Worm (Caenorhabditis elegans) whole organism, young adult: ENCODE measurements around the gene fbxa-182.

ENCODE experiments used
- C06A6.2 ChIP-seq: fragments of 200-800 bp; sonication (Bioruptor generic); conservative IDR thresholded peaks from 2 replicates; pipeline ENCODE4 v1.3.6; 2022; ENCODE audit warnings: missing genetic modification characterization, missing compliant biosample characterization
- F22D6.2 ChIP-seq: sonication (generic microtip); optimal IDR thresholded peaks from 2 replicates; lab custom pipeline; 2016; ENCODE audit warnings: mild to moderate bottlenecking, missing genetic modification characterization, missing compliant biosample characterization
- F23B12.7 ChIP-seq: sonication (generic microtip); optimal IDR thresholded peaks from 2 replicates; lab custom pipeline; 2017; ENCODE audit warnings: missing genetic modification characterization, mild to moderate bottlenecking, missing compliant biosample characterization, antibody characterized with exemption, moderate library complexity; ENCODE audit not compliant: insufficient read depth
- F52B5.7 ChIP-seq: sonication (generic microtip); optimal IDR thresholded peaks from 2 replicates; lab custom pipeline; 2016; ENCODE audit warnings: mild to moderate bottlenecking, missing genetic modification characterization, missing compliant biosample characterization
- F55B11.4 ChIP-seq: sonication (generic microtip); optimal IDR thresholded peaks from 2 replicates; lab custom pipeline; 2016; ENCODE audit warnings: missing compliant biosample characterization, missing genetic modification characterization, borderline replicate concordance; ENCODE audit not compliant: insufficient read depth
- Y53G8AR.9 ChIP-seq: fragments of 200-800 bp; sonication (Bioruptor generic); conservative IDR thresholded peaks from 2 replicates; pipeline ENCODE4 v1.3.6; 2022; ENCODE audit warnings: missing genetic modification reagents, missing genetic modification characterization, missing compliant biosample characterization
- Y67H2A.10 ChIP-seq: fragments of 200-800 bp; sonication (Bioruptor generic); conservative IDR thresholded peaks from 2 replicates; pipeline ENCODE4 v1.3.6; 2022; ENCODE audit warnings: missing genetic modification reagents, missing genetic modification characterization, missing compliant biosample characterization
- ama-1 ChIP-seq, 3 experiments: fragments of 150-350 bp in 1 of 3; sonication (generic microtip) in 2 of 3; optimal IDR thresholded peaks; 2 replicates each; lab custom pipeline; 2014 to 2018; ENCODE audit warnings: missing biosample characterization in 2 of 3, missing genetic modification characterization in 2 of 3, missing genetic modification reagents in 2 of 3
- atf-7 ChIP-seq: sonication (generic microtip); optimal IDR thresholded peaks from 2 replicates; lab custom pipeline; 2017; ENCODE audit warnings: mild to moderate bottlenecking, missing genetic modification characterization, missing compliant biosample characterization
- athp-1 ChIP-seq: sonication (generic microtip); optimal IDR thresholded peaks from 2 replicates; lab custom pipeline; 2017; ENCODE audit warnings: mild to moderate bottlenecking, missing genetic modification characterization, missing compliant biosample characterization
- attf-5 ChIP-seq: fragments of 200-800 bp; sonication (Bioruptor generic); optimal IDR thresholded peaks from 2 replicates; lab custom pipeline; 2018; ENCODE audit warnings: mild to moderate bottlenecking, missing genetic modification characterization, missing compliant biosample characterization
- ceh-27 ChIP-seq: fragments of 200-800 bp; sonication (Bioruptor generic); optimal IDR thresholded peaks from 2 replicates; lab custom pipeline; 2018; ENCODE audit warnings: mild to moderate bottlenecking, missing genetic modification characterization, moderate library complexity, missing compliant biosample characterization
- ceh-40 ChIP-seq: fragments of 200-800 bp; sonication (Bioruptor generic); IDR thresholded peaks from 2 replicates; pipeline ENCODE4 v1.3.6; 2022; ENCODE audit warnings: missing genetic modification characterization, missing compliant biosample characterization
- dox-1 ChIP-seq: fragments of 200-800 bp; sonication (Bioruptor generic); IDR thresholded peaks from 2 replicates; pipeline ENCODE4 v1.3.6; 2022; ENCODE audit warnings: missing genetic modification reagents, missing genetic modification characterization, missing compliant biosample characterization
- egl-44 ChIP-seq: fragments of 200-800 bp; sonication (Bioruptor generic); IDR thresholded peaks from 2 replicates; pipeline ENCODE4 v1.3.6; 2022; ENCODE audit warnings: missing genetic modification reagents, missing genetic modification characterization, missing compliant biosample characterization
- egrh-3 ChIP-seq: fragments of 200-800 bp; sonication (Bioruptor generic); IDR thresholded peaks from 2 replicates; pipeline ENCODE4 v1.3.6; 2022; ENCODE audit warnings: missing genetic modification reagents, missing genetic modification characterization, missing compliant biosample characterization
- ekl-4 ChIP-seq: fragments of 200-800 bp; sonication (Bioruptor generic); IDR thresholded peaks from 2 replicates; pipeline ENCODE4 v1.3.6; 2022; ENCODE audit warnings: missing genetic modification reagents, missing genetic modification characterization, missing compliant biosample characterization
- ets-4 ChIP-seq: fragments of 200-800 bp; sonication (Bioruptor generic); optimal IDR thresholded peaks from 2 replicates; lab custom pipeline; 2018; ENCODE audit warnings: mild to moderate bottlenecking, missing genetic modification characterization, missing compliant biosample characterization
- gei-17 ChIP-seq: fragments of 200-800 bp; sonication (Bioruptor generic); optimal IDR thresholded peaks from 2 replicates; lab custom pipeline; 2018; ENCODE audit warnings: mild to moderate bottlenecking, missing genetic modification characterization, missing compliant biosample characterization
- hlh-12 ChIP-seq: sonication (generic microtip); optimal IDR thresholded peaks from 2 replicates; lab custom pipeline; 2016; ENCODE audit warnings: missing genetic modification characterization, missing compliant biosample characterization
- hlh-26 ChIP-seq: fragments of 200-800 bp; sonication (Bioruptor generic); conservative IDR thresholded peaks from 2 replicates; pipeline ENCODE4 v1.3.6; 2022; ENCODE audit warnings: missing genetic modification reagents, missing genetic modification characterization, missing compliant biosample characterization
- hmg-1.2 ChIP-seq: fragments of 200-800 bp; sonication (Bioruptor generic); IDR thresholded peaks from 2 replicates; pipeline ENCODE4 v1.3.6; 2022; ENCODE audit warnings: missing genetic modification reagents, missing genetic modification characterization, missing compliant biosample characterization
- hrde-1 ChIP-seq: sonication (generic microtip); optimal IDR thresholded peaks from 2 replicates; lab custom pipeline; 2016; ENCODE audit warnings: missing genetic modification characterization, mild to moderate bottlenecking, missing compliant biosample characterization, moderate library complexity, missing genotype, missing genetic modification reagents, borderline replicate concordance
- lag-1 ChIP-seq: fragments of 200-800 bp; sonication (Bioruptor generic); IDR thresholded peaks from 2 replicates; pipeline ENCODE4 v1.3.6; 2022; ENCODE audit warnings: missing genetic modification reagents, missing genetic modification characterization, missing compliant biosample characterization
- let-607 ChIP-seq, 2 experiments: fragments of 200-800 bp in 1 of 2; sonication (Bioruptor generic) in 1 of 2; sonication (generic microtip) in 1 of 2; optimal IDR thresholded peaks; 2 replicates each; lab custom pipeline; 2016 to 2018; ENCODE audit warnings: mild to moderate bottlenecking in 2 of 2, missing compliant biosample characterization in 2 of 2, missing genetic modification characterization in 2 of 2, moderate library complexity in 2 of 2, missing genotype in 1 of 2
- lin-35 ChIP-seq, 3 experiments: fragments of 150-350 bp in 2 of 3; sonication (generic microtip) in 1 of 3; optimal IDR thresholded peaks; 2 replicates each; lab custom pipeline; 2014 to 2018; ENCODE audit warnings: missing biosample characterization in 3 of 3, missing genetic modification characterization in 3 of 3, missing genetic modification reagents in 3 of 3
- lir-1 ChIP-seq: fragments of 200-800 bp; sonication (Bioruptor generic); conservative IDR thresholded peaks from 2 replicates; pipeline ENCODE4 v1.3.6; 2022; ENCODE audit warnings: missing genetic modification reagents, missing genetic modification characterization, missing compliant biosample characterization
- lsy-27 ChIP-seq: sonication (generic microtip); optimal IDR thresholded peaks from 2 replicates; lab custom pipeline; 2017; ENCODE audit warnings: missing genetic modification characterization, mild to moderate bottlenecking, missing compliant biosample characterization, antibody characterized with exemption, missing genotype, borderline replicate concordance; ENCODE audit not compliant: insufficient read depth
- madf-10 ChIP-seq: sonication (generic microtip); optimal IDR thresholded peaks from 2 replicates; lab custom pipeline; 2016; ENCODE audit warnings: mild to moderate bottlenecking, missing genetic modification characterization, missing compliant biosample characterization
- nfya-1 ChIP-seq: sonication (generic microtip); optimal IDR thresholded peaks from 2 replicates; lab custom pipeline; 2017; ENCODE audit warnings: antibody characterized with exemption, missing compliant biosample characterization, missing genetic modification characterization, borderline replicate concordance; ENCODE audit not compliant: insufficient read depth
- nfyb-1 ChIP-seq: fragments of 200-800 bp; sonication (Bioruptor generic); IDR thresholded peaks from 2 replicates; pipeline ENCODE4 v1.3.6; 2022; ENCODE audit warnings: missing genetic modification reagents, missing genetic modification characterization, missing compliant biosample characterization
- nhr-90 ChIP-seq: sonication (generic microtip); optimal IDR thresholded peaks from 2 replicates; lab custom pipeline; 2016; ENCODE audit warnings: missing genotype, mild to moderate bottlenecking, missing genetic modification characterization, missing compliant biosample characterization
- pbrm-1 ChIP-seq: fragments of 200-800 bp; sonication (Bioruptor generic); IDR thresholded peaks from 2 replicates; pipeline ENCODE4 v1.3.6; 2022; ENCODE audit warnings: missing genetic modification reagents, missing genetic modification characterization, missing compliant biosample characterization
- pha-4 ChIP-seq: fragments of 150-350 bp; sonication (generic microtip); optimal IDR thresholded peaks from 2 replicates; lab custom pipeline; 2014; ENCODE audit warnings: missing biosample characterization, missing genetic modification reagents, missing genetic modification characterization
- sdz-38 ChIP-seq: sonication (generic microtip); optimal IDR thresholded peaks from 2 replicates; lab custom pipeline; 2016; ENCODE audit warnings: missing genotype, missing genetic modification characterization, missing compliant biosample characterization
- snpc-4 ChIP-seq, 5 experiments: fragments of 150-350 bp in 1 of 5; sonication (generic microtip) in 4 of 5; optimal IDR thresholded peaks; 2 replicates each; lab custom pipeline; 2014 to 2018; ENCODE audit warnings: missing genetic modification characterization in 5 of 5, missing biosample characterization in 3 of 5, antibody characterized with exemption in 2 of 5, mild to moderate bottlenecking in 2 of 5, missing compliant biosample characterization in 2 of 5, missing genotype in 2 of 5, moderate library complexity in 2 of 5, missing genetic modification reagents in 1 of 5
- somi-1 ChIP-seq: fragments of 200-800 bp; sonication (Bioruptor generic); optimal IDR thresholded peaks from 2 replicates; lab custom pipeline; 2018; ENCODE audit warnings: mild to moderate bottlenecking, missing genetic modification characterization, missing compliant biosample characterization
- sptf-2 ChIP-seq: fragments of 200-800 bp; sonication (Bioruptor generic); optimal IDR thresholded peaks from 2 replicates; lab custom pipeline; 2018; ENCODE audit warnings: mild to moderate bottlenecking, missing genetic modification characterization, missing compliant biosample characterization
- tbp1 ChIP-seq: fragments of 200-800 bp; sonication (Bioruptor generic); optimal IDR thresholded peaks from 2 replicates; lab custom pipeline; 2018; ENCODE audit warnings: mild to moderate bottlenecking, missing genetic modification characterization, missing compliant biosample characterization
- tlf-1 ChIP-seq: fragments of 200-800 bp; sonication (Bioruptor generic); optimal IDR thresholded peaks from 2 replicates; lab custom pipeline; 2018; ENCODE audit warnings: mild to moderate bottlenecking, missing genetic modification characterization, missing compliant biosample characterization
- unc-62 ChIP-seq: fragments of 150-350 bp; optimal IDR thresholded peaks from 2 replicates; lab custom pipeline; 2014; ENCODE audit warnings: missing biosample characterization, missing genetic modification reagents, missing genetic modification characterization
- xnd-1 ChIP-seq: sonication (generic microtip); optimal IDR thresholded peaks from 2 replicates; lab custom pipeline; 2016; ENCODE audit warnings: missing genotype, missing genetic modification reagents, missing genetic modification characterization, missing compliant biosample characterization
- ztf-18 ChIP-seq: sonication (generic microtip); optimal IDR thresholded peaks from 2 replicates; lab custom pipeline; 2016; ENCODE audit warnings: missing genotype, mild to moderate bottlenecking, missing genetic modification characterization, missing compliant biosample characterization
- ztf-22 ChIP-seq: fragments of 200-800 bp; sonication (Bioruptor generic); optimal IDR thresholded peaks from 2 replicates; lab custom pipeline; 2018; ENCODE audit warnings: mild to moderate bottlenecking, missing genetic modification characterization, moderate library complexity, missing compliant biosample characterization

fbxa-182 gene

ce11 chrII:2379673-2380072 lies 32.9 kb downstream of the fbxa-182 start:
- TF ChIP-seq F55B11.4 (tag; lab: Kevin White, UChicago): no peak
- TF ChIP-seq pbrm-1: no peak
- TF ChIP-seq egrh-3 (GFP tag; lab: Robert Waterston, UW): peak; percentile 55; the same call in 1 of the 2 replicates

DNA sequence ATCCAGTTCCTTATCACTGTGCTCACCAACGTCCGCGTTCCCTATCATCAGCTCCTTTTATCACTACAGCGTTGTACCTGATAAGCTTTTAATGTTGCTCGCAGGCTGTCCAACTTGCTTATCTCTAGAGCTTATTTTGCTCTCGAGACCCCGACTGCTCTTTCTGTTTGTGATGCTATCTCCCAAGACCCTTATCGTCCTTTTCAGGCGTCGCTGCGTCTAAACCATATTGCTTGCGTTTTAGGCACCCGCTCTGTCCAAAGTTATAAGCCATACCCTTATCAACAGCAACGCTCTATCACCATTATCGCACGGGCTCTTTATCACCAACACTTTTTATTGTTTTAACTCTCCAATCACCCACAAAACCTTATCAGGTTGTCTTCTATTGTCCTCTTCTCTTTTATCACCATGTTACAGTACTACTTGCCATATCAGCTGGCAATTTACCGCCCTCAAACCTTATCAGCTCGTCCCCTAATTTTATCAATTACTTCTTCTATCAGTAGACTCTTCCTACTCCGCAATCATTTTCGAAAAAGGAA lies 34.0 kb downstream of the fbxa-182 start:
- TF ChIP-seq lsy-27: no peak
- peak; percentile 3 for TF ChIP-seq attf-5
- peak; percentile 61 for TF ChIP-seq gei-17 (GFP tag; lab: Kevin White, UChicago)
- 0 out of 2 replicates have a peak, but pooled peaks have one; percentile 45 for TF ChIP-seq lir-1 (GFP tag; lab: Robert Waterston, UW)
- TF ChIP-seq lin-35 (GFP tag; optimal IDR thresholded peaks at IDR 0.05; lab: Kevin White, UChicago): no peak
- no peak for TF ChIP-seq hmg-1.2 (GFP tag; lab: Robert Waterston, UW)
- TF ChIP-seq snpc-4 (GFP tag; optimal IDR thresholded peaks at IDR 0.05; lab: Kevin White, UChicago): no peak
- TF ChIP-seq snpc-4 (tag; optimal IDR thresholded peaks at IDR 0.05; lab: Kevin White, UChicago): peak in 1 of 4 experiments; percentile 44
- peak; percentile 28; the same call in 1 of the 2 replicates for TF ChIP-seq pbrm-1
- no peak for TF ChIP-seq hlh-26 (GFP tag; lab: Robert Waterston, UW)
- peak; percentile 86 for TF ChIP-seq F22D6.2 (tag; lab: Kevin White, UChicago)
- TF ChIP-seq ceh-40: 0 out of 2 replicates have a peak, but pooled peaks have one; percentile 2
- no peak for TF ChIP-seq pha-4 (tag; lab: Kevin White, UChicago)
- TF ChIP-seq unc-62 (GFP tag; lab: Kevin White, UChicago): peak; percentile 78
- peak; percentile 65 for TF ChIP-seq tbp1 (GFP tag; lab: Kevin White, UChicago)
- no peak for TF ChIP-seq hlh-12 (tag; lab: Kevin White, UChicago)
- 0 out of 2 replicates have a peak, but pooled peaks have one; percentile 55 for TF ChIP-seq Y53G8AR.9 (GFP tag; lab: Robert Waterston, UW)
- no peak for TF ChIP-seq ceh-27
- no peak for TF ChIP-seq ekl-4
- TF ChIP-seq lag-1 (GFP tag; lab: Robert Waterston, UW): no peak
- TF ChIP-seq egl-44 (GFP tag; lab: Robert Waterston, UW): peak; percentile 97
- TF ChIP-seq ztf-22 (GFP tag; lab: Kevin White, UChicago): peak; percentile 100
- no peak for TF ChIP-seq nfya-1
- peak; percentile 41 for TF ChIP-seq madf-10 (tag; lab: Kevin White, UChicago)
- TF ChIP-seq dox-1 (GFP tag; lab: Robert Waterston, UW): peak; percentile 90; the same call in 1 of the 2 replicates
- no peak for TF ChIP-seq xnd-1 (tag; lab: Kevin White, UChicago)
- no peak for TF ChIP-seq ama-1 (optimal IDR thresholded peaks at IDR 0.05; lab: Kevin White, UChicago)
- no peak for TF ChIP-seq ama-1 (GFP tag; optimal IDR thresholded peaks at IDR 0.05; lab: Kevin White, UChicago)
- peak; percentile 99 for TF ChIP-seq ets-4
- peak; percentile 97 for TF ChIP-seq nhr-90 (tag; lab: Kevin White, UChicago)
- no peak for TF ChIP-seq somi-1 (GFP tag; lab: Kevin White, UChicago)
- no peak for TF ChIP-seq F23B12.7
- peak; percentile 84 for TF ChIP-seq tlf-1 (GFP tag; lab: Kevin White, UChicago)
- peak; percentile 64 for TF ChIP-seq sptf-2 (GFP tag; lab: Kevin White, UChicago)
- no peak for TF ChIP-seq Y67H2A.10 (GFP tag; lab: Robert Waterston, UW)
- TF ChIP-seq F52B5.7 (tag; lab: Kevin White, UChicago): no peak
- peak; percentile 61 for TF ChIP-seq C06A6.2 (GFP tag; lab: Robert Waterston, UW)
- peak; percentile 91 for TF ChIP-seq nfyb-1
- peak; percentile 79 to 88 for TF ChIP-seq let-607 (tag; optimal IDR thresholded peaks at IDR 0.05; lab: Kevin White, UChicago)
- TF ChIP-seq hrde-1 (tag; lab: Kevin White, UChicago): no peak
- peak; percentile 99 for TF ChIP-seq atf-7
- TF ChIP-seq sdz-38 (tag; lab: Kevin White, UChicago): no peak
- no peak for TF ChIP-seq athp-1 (tag; lab: Kevin White, UChicago)
- peak; percentile 12 for TF ChIP-seq ztf-18 (tag; lab: Kevin White, UChicago)
